Worm (Caenorhabditis elegans): ENCODE results near the gene sod-4.

sod-4 gene

DNA sequence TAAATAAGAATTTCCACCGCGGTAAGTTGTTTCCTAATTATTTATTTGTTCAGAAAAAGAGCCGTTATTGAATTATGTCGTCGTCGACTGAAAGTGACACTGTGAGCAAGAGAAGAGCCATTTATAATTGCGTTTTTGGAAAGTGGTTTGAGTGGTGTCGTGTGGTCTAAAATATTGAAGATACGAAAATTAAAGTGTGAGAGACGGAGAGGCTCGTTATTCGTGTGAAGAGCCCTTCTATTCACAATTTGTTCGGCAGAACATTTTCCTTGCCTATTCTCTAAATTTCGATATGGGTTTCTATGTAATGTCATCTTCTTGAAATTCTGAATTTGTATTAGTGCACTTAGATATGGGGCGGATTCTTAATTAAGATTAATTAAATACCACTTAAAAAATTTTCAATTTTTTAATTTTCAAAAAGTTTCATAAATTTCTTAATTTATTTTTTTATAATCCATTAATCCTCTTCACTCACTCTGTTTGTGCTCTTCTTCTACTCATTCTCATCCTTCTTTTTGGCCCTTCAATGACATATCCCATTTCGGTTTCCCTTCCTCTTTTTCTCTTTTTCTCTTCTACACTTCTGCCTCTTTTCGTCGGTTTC, 9.7 kb upstream of the sod-4 start (continued):
- no peak for TF ChIP-seq nhr-120 (GFP tag; IDR thresholded peaks at IDR 0.05)
- TF ChIP-seq pha-4 (tag; optimal IDR thresholded peaks at IDR 0.05): no peak
- no peak for TF ChIP-seq lag-1 (GFP tag; IDR thresholded peaks at IDR 0.05)
- TF ChIP-seq mel-28 (tag; optimal IDR thresholded peaks at IDR 0.05; ENCODE audit: borderline replicate concordance): no peak
- no peak for TF ChIP-seq egrh-3 (GFP tag; IDR thresholded peaks at IDR 0.05)
- no peak for TF ChIP-seq ztf-18 (tag; optimal IDR thresholded peaks at IDR 0.05)
- no peak for TF ChIP-seq aptf-3 (GFP tag; IDR thresholded peaks at IDR 0.05)
- no peak for TF ChIP-seq lsy-27 (tag; optimal IDR thresholded peaks at IDR 0.05; ENCODE audit: borderline replicate concordance, insufficient read depth)
- TF ChIP-seq hlh-12 (tag; optimal IDR thresholded peaks at IDR 0.05): no peak
- no peak for TF ChIP-seq hlh-26 (GFP tag; conservative IDR thresholded peaks at IDR 0.05)
- no peak for TF ChIP-seq fkh-3 (tag; optimal IDR thresholded peaks at IDR 0.05)
- peak; percentile 7 for TF ChIP-seq athp-1 (tag; optimal IDR thresholded peaks at IDR 0.05)
- no peak for TF ChIP-seq cebp-1 (GFP tag; IDR thresholded peaks at IDR 0.05)
- TF ChIP-seq cebp-1 (tag; optimal IDR thresholded peaks at IDR 0.05): peak; percentile 45
- TF ChIP-seq madf-10 (tag; optimal IDR thresholded peaks at IDR 0.05): peak; percentile 33
- no peak for TF ChIP-seq ceh-79 (tag; optimal IDR thresholded peaks at IDR 0.05)
- no peak for TF ChIP-seq nfya-2 (GFP tag; IDR thresholded peaks at IDR 0.05)
- peak; percentile 70 for TF ChIP-seq Y53G8AR.9 (GFP tag; conservative IDR thresholded peaks at IDR 0.05)
- no peak for TF ChIP-seq snpc-1.3 (tag; optimal IDR thresholded peaks at IDR 0.05; ENCODE audit: insufficient read depth)
- no peak for TF ChIP-seq rcor-1 (GFP tag; IDR thresholded peaks at IDR 0.05)
- no peak for TF ChIP-seq T26A5.8 (tag; optimal IDR thresholded peaks at IDR 0.05)
- no peak for TF ChIP-seq ceh-91 (GFP tag; IDR thresholded peaks at IDR 0.05)
- TF ChIP-seq Y56A3A.18 (GFP tag; IDR thresholded peaks at IDR 0.05): 0 out of 2 replicates have a peak, but pooled peaks have one; percentile 16
- peak in 1 of 2 experiments; percentile 3 for TF ChIP-seq rec-8 (tag; optimal IDR thresholded peaks at IDR 0.05)
- TF ChIP-seq F52B5.7 (tag; optimal IDR thresholded peaks at IDR 0.05): peak; percentile 73
- TF ChIP-seq lir-1 (GFP tag; conservative IDR thresholded peaks at IDR 0.05): no peak
- no peak for TF ChIP-seq ztf-6 (GFP tag; IDR thresholded peaks at IDR 0.05)
- no peak for TF ChIP-seq die-1 (tag; optimal IDR thresholded peaks at IDR 0.05)
- TF ChIP-seq C06A6.2 (GFP tag; conservative IDR thresholded peaks at IDR 0.05): no peak
- TF ChIP-seq F55B11.4 (tag; optimal IDR thresholded peaks at IDR 0.05; ENCODE audit: borderline replicate concordance, insufficient read depth): no peak
- TF ChIP-seq akir-1 (GFP tag; optimal IDR thresholded peaks at IDR 0.05): no peak
- TF ChIP-seq bed-1 (GFP tag; IDR thresholded peaks at IDR 0.05): no peak
- no peak for TF ChIP-seq attf-5 (GFP tag; optimal IDR thresholded peaks at IDR 0.05)
- peak; percentile 51 for TF ChIP-seq atf-7 (tag; optimal IDR thresholded peaks at IDR 0.05)
- no peak for TF ChIP-seq D2030.7 (GFP tag; IDR thresholded peaks at IDR 0.05)
- TF ChIP-seq ztf-28 (GFP tag; IDR thresholded peaks at IDR 0.05): no peak
- 0 out of 2 replicates have a peak, but pooled peaks have one; percentile 19 for TF ChIP-seq mcd-1 (GFP tag; IDR thresholded peaks at IDR 0.05)
- peak; percentile 48 for TF ChIP-seq B0035.1 (tag; optimal IDR thresholded peaks at IDR 0.05)
- no peak for TF ChIP-seq ztf-25 (GFP tag; IDR thresholded peaks at IDR 0.05)
- TF ChIP-seq xnd-1 (tag; optimal IDR thresholded peaks at IDR 0.05): peak; percentile 9
- no peak for TF ChIP-seq cebp-2 (GFP tag; IDR thresholded peaks at IDR 0.05)
- TF ChIP-seq tbp1 (GFP tag; optimal IDR thresholded peaks at IDR 0.05): no peak
- no peak for TF ChIP-seq ztf-26 (tag; optimal IDR thresholded peaks at IDR 0.05)
- TF ChIP-seq F49E8.2 (tag; optimal IDR thresholded peaks at IDR 0.05; ENCODE audit: insufficient read depth): no peak
- TF ChIP-seq ztf-3 (GFP tag; optimal IDR thresholded peaks at IDR 0.05): no peak
- no peak for TF ChIP-seq egl-44 (GFP tag; IDR thresholded peaks at IDR 0.05)
- no peak; the same call in 1 of the 2 replicates for TF ChIP-seq nfyb-1 (GFP tag; IDR thresholded peaks at IDR 0.05)
- TF ChIP-seq tlf-1 (GFP tag; optimal IDR thresholded peaks at IDR 0.05): peak; percentile 77

Data from whole organism, young adult.